Worm (Caenorhabditis elegans): ENCODE data around the gene gyg-2.

The gyg-2 gene

ce11 chrV:16774428-16774827, 28.4 kb upstream of the gyg-2 start:
- TF ChIP-seq unc-86 (tag; optimal IDR thresholded peaks at IDR 0.05) (no peak), unc-30 (tag; optimal IDR thresholded peaks at IDR 0.05) (no peak), elt-3 (tag; optimal IDR thresholded peaks at IDR 0.05) (peak in 1 of 6 experiments; percentile 37), mep-1 (tag; optimal IDR thresholded peaks at IDR 0.05) (peak; percentile 45), nhr-85 (tag) (peak; percentile 53), C04F5.9 (tag; optimal IDR thresholded peaks at IDR 0.05) (no peak), dpl-1 (GFP tag; optimal IDR thresholded peaks at IDR 0.05) (no peak), fkh-8 (tag; optimal IDR thresholded peaks at IDR 0.05) (no peak), ceh-63 (GFP tag; optimal IDR thresholded peaks at IDR 0.05) (no peak), blmp-1 (tag; optimal IDR thresholded peaks at IDR 0.05) (peak; percentile 91), lin-14 (GFP tag; optimal IDR thresholded peaks at IDR 0.05) (peak; percentile 52), ceh-82 (tag; optimal IDR thresholded peaks at IDR 0.05) (no peak)

ce11 chrV:16759937-16760336, 13.9 kb upstream of the gyg-2 start:
- TF ChIP-seq lin-14 (GFP tag; optimal IDR thresholded peaks at IDR 0.05) (peak; percentile 13), lin-35 (GFP tag; optimal IDR thresholded peaks at IDR 0.05) (no peak)

- TF ChIP-seq xbp-1 (tag; optimal IDR thresholded peaks at IDR 0.05) (no peak), dsc-1 (tag; optimal IDR thresholded peaks at IDR 0.05) (no peak), nhr-77 (tag; optimal IDR thresholded peaks at IDR 0.05) (no peak), vab-15 (tag; optimal IDR thresholded peaks at IDR 0.05) (no peak), efl-3 (GFP tag; optimal IDR thresholded peaks at IDR 0.05) (no peak), pax-3 (tag; optimal IDR thresholded peaks at IDR 0.05) (no peak), hpl-2 (GFP tag; optimal IDR thresholded peaks at IDR 0.05) (no peak), pqm-1 (tag; optimal IDR thresholded peaks at IDR 0.05) (no peak)
Measured at ce11 chrV:16756166-16756565, 10.1 kb upstream of the gyg-2 start.

- TF ChIP-seq blmp-1 (tag; optimal IDR thresholded peaks at IDR 0.05) (no peak), nhr-47 (tag; optimal IDR thresholded peaks at IDR 0.05) (peak; percentile 14), unc-86 (tag; optimal IDR thresholded peaks at IDR 0.05) (peak; percentile 1), nhr-12 (tag; optimal IDR thresholded peaks at IDR 0.05) (no peak), efl-1 (optimal IDR thresholded peaks at IDR 0.05) (no peak), efl-1 (GFP tag; optimal IDR thresholded peaks at IDR 0.05 in 1 of 2) (no peak), nhr-84 (tag; optimal IDR thresholded peaks at IDR 0.05) (no peak), dsc-1 (tag; optimal IDR thresholded peaks at IDR 0.05) (peak; percentile 64), mdl-1 (tag; optimal IDR thresholded peaks at IDR 0.05) (no peak), lin-14 (GFP tag; optimal IDR thresholded peaks at IDR 0.05) (peak; percentile 63), xbp-1 (tag; optimal IDR thresholded peaks at IDR 0.05) (no peak), aly-2 (tag; optimal IDR thresholded peaks at IDR 0.05) (no peak), dpl-1 (GFP tag; optimal IDR thresholded peaks at IDR 0.05) (no peak), sup-37 (GFP tag; optimal IDR thresholded peaks at IDR 0.05) (no peak), efl-3 (GFP tag; optimal IDR thresholded peaks at IDR 0.05) (no peak), nhr-76 (tag; optimal IDR thresholded peaks at IDR 0.05) (no peak), vab-15 (tag; optimal IDR thresholded peaks at IDR 0.05) (no peak), skn-1 (tag; optimal IDR thresholded peaks at IDR 0.05) (no peak), nhr-28 (tag; optimal IDR thresholded peaks at IDR 0.05) (no peak), fkh-4 (tag; optimal IDR thresholded peaks at IDR 0.05; ENCODE audit: borderline replicate concordance) (no peak), ceh-63 (GFP tag; optimal IDR thresholded peaks at IDR 0.05) (no peak), lsy-2 (tag; optimal IDR thresholded peaks at IDR 0.05) (no peak), egl-13 (tag; optimal IDR thresholded peaks at IDR 0.05) (no peak), nhr-20 (tag; optimal IDR thresholded peaks at IDR 0.05) (no peak), ceh-82 (tag; optimal IDR thresholded peaks at IDR 0.05) (no peak), mep-1 (tag; optimal IDR thresholded peaks at IDR 0.05) (no peak), nhr-19 (GFP tag; conservative IDR thresholded peaks at IDR 0.05) (no peak), fkh-10 (GFP tag; optimal IDR thresholded peaks at IDR 0.05) (peak; percentile 42), lin-35 (GFP tag; optimal IDR thresholded peaks at IDR 0.05) (peak in 1 of 2 experiments; percentile 0), pag-3 (tag; optimal IDR thresholded peaks at IDR 0.05; ENCODE audit: borderline replicate concordance, insufficient read depth) (no peak), Y116A8C.19 (tag; optimal IDR thresholded peaks at IDR 0.05; ENCODE audit: borderline replicate concordance) (no peak)
Measured at ce11 chrV:16752089-16753030, 6.3 kb upstream of the gyg-2 start.

Data from whole organism, L1 larva.